Fruit fly (Drosophila melanogaster) whole organism, embryonic: ENCODE results near the gene CG18765.

Experiments
- ATbp ChIP-seq: fragments of 200-800 bp; sonication (Bioruptor generic); optimal IDR thresholded peaks from 2 replicates; lab custom pipeline; 2017; ENCODE audit warnings: missing biosample characterization, mild to moderate bottlenecking, missing genetic modification characterization, missing genetic modification reagents
- Atf-2 ChIP-seq: fragments of 200-800 bp; sonication (Bioruptor generic); optimal IDR thresholded peaks from 2 replicates; lab custom pipeline; 2016; ENCODE audit warnings: missing biosample characterization, missing genetic modification characterization
- Atf3 ChIP-seq: fragments of 200-800 bp; sonication (Bioruptor generic); optimal IDR thresholded peaks from 3 replicates; lab custom pipeline; 2016; ENCODE audit warnings: missing biosample characterization, missing genetic modification characterization
- CG1024 ChIP-seq: fragments of 200-800 bp; sonication (Bioruptor generic); IDR thresholded peaks from 2 replicates; pipeline ENCODE4 v1.3.6; 2022; ENCODE audit warnings: missing biosample characterization, missing genetic modification characterization
- CG1792 ChIP-seq: fragments of 200-800 bp; sonication (Bioruptor generic); optimal IDR thresholded peaks from 2 replicates; lab custom pipeline; 2016; ENCODE audit warnings: missing biosample characterization, missing genetic modification characterization
- CG1832 ChIP-seq: fragments of 200-800 bp; sonication (Bioruptor generic); optimal IDR thresholded peaks from 2 replicates; lab custom pipeline; 2017; ENCODE audit warnings: missing biosample characterization, mild to moderate bottlenecking, missing genetic modification characterization, inconsistent platforms
- CG2199 ChIP-seq: fragments of 200-800 bp; sonication (Bioruptor generic); IDR thresholded peaks from 3 replicates; pipeline ENCODE4 v1.3.6; 2022; ENCODE audit warnings: missing biosample characterization, missing genetic modification characterization
- CG3163 ChIP-seq: fragments of 200-800 bp; sonication (Bioruptor generic); optimal IDR thresholded peaks from 3 replicates; lab custom pipeline; 2016; ENCODE audit warnings: missing biosample characterization, missing genetic modification characterization
- CG34224 ChIP-seq: fragments of 200-800 bp; sonication (Bioruptor generic); IDR thresholded peaks from 3 replicates; pipeline ENCODE4 v1.3.6; 2022; ENCODE audit warnings: missing biosample characterization, missing genetic modification characterization; ENCODE audit not compliant: partially characterized antibody
- CG34422 ChIP-seq: fragments of 200-800 bp; sonication (Bioruptor generic); IDR thresholded peaks from 3 replicates; pipeline ENCODE4 v1.3.6; 2022; ENCODE audit warnings: missing biosample characterization, missing genetic modification characterization
- CG3847 ChIP-seq: fragments of 200-800 bp; sonication (Bioruptor generic); IDR thresholded peaks from 2 replicates; pipeline ENCODE4 v1.3.6; 2022; ENCODE audit warnings: missing biosample characterization, missing genetic modification characterization
- CG5953 ChIP-seq: fragments of 200-800 bp; sonication (Bioruptor generic); IDR thresholded peaks from 2 replicates; pipeline ENCODE4 v1.3.6; 2022; ENCODE audit warnings: missing biosample characterization, missing genetic modification characterization
- CG6791 ChIP-seq: fragments of 200-800 bp; sonication (Bioruptor generic); IDR thresholded peaks from 3 replicates; pipeline ENCODE4 v1.3.6; 2022; ENCODE audit warnings: missing biosample characterization, missing genetic modification characterization; ENCODE audit not compliant: partially characterized antibody
- CG6813 ChIP-seq: fragments of 200-800 bp; sonication (Bioruptor generic); optimal IDR thresholded peaks from 2 replicates; lab custom pipeline; 2017; ENCODE audit warnings: missing biosample characterization, missing genetic modification characterization, mild to moderate bottlenecking, moderate library complexity, missing genetic modification reagents
- CG8478 ChIP-seq: fragments of >200 bp; optimal IDR thresholded peaks from 2 replicates; lab custom pipeline; 2018
- CG9932 ChIP-seq: fragments of 200-800 bp; sonication (Bioruptor generic); IDR thresholded peaks from 2 replicates; pipeline ENCODE4 v1.3.6; 2022; ENCODE audit warnings: missing biosample characterization, missing genetic modification characterization
- D ChIP-seq, 2 experiments: fragments of 200-800 bp in 1 of 2; fragments of >200 bp in 1 of 2; sonication (Bioruptor generic) in 1 of 2; optimal IDR thresholded peaks; 2 replicates in 1 of 2; 3 replicates in 1 of 2; lab custom pipeline; 2017; ENCODE audit warnings: mild to moderate bottlenecking in 1 of 2, missing biosample characterization in 1 of 2, missing genetic modification characterization in 1 of 2, missing genetic modification reagents in 1 of 2
- Drgx ChIP-seq: fragments of 200-800 bp; sonication (Bioruptor generic); IDR thresholded peaks from 2 replicates; pipeline ENCODE4 v1.3.6; 2022; ENCODE audit warnings: missing biosample characterization, missing genetic modification characterization
- H2.0 ChIP-seq: fragments of 200-800 bp; sonication (Bioruptor generic); IDR thresholded peaks from 2 replicates; pipeline ENCODE4 v1.3.6; 2022; ENCODE audit warnings: missing biosample characterization, missing genetic modification characterization
- HHEX ChIP-seq: fragments of 200-800 bp; sonication (Bioruptor generic); optimal IDR thresholded peaks from 3 replicates; lab custom pipeline; 2017; ENCODE audit warnings: missing biosample characterization, mild to moderate bottlenecking, missing genetic modification characterization, missing genetic modification reagents
- Hmr ChIP-seq: fragments of 200-800 bp; sonication (Bioruptor generic); optimal IDR thresholded peaks from 3 replicates; lab custom pipeline; 2017; ENCODE audit warnings: mild to moderate bottlenecking, missing biosample characterization, missing genetic modification reagents, missing genetic modification characterization
- Med ChIP-seq: fragments of 200-800 bp; sonication (Bioruptor generic); peaks from one replicate; lab custom pipeline; 2016; ENCODE audit warnings: missing biosample characterization, missing genetic modification characterization, mild to moderate bottlenecking, inconsistent platforms, moderate library complexity
- Opbp ChIP-seq: fragments of 200-800 bp; sonication (Bioruptor generic); IDR thresholded peaks from 3 replicates; pipeline ENCODE4 v1.3.6; 2022; ENCODE audit warnings: missing biosample characterization, missing genetic modification characterization; ENCODE audit not compliant: partially characterized antibody
- Pdp1 ChIP-seq, 2 experiments: fragments of 200-800 bp; sonication (Bioruptor generic); optimal IDR thresholded peaks; 3 replicates each; lab custom pipeline; 2016; ENCODE audit warnings: missing biosample characterization in 2 of 2, missing genetic modification characterization in 2 of 2, mild to moderate bottlenecking in 1 of 2, moderate library complexity in 1 of 2
- Side ChIP-seq: fragments of 200-800 bp; sonication (Bioruptor generic); optimal IDR thresholded peaks from 2 replicates; lab custom pipeline; 2016; ENCODE audit warnings: missing biosample characterization, missing genetic modification characterization
- Sry-δ ChIP-seq: fragments of 200-800 bp; sonication (Bioruptor generic); optimal IDR thresholded peaks from 2 replicates; lab custom pipeline; 2016; ENCODE audit warnings: missing biosample characterization, missing genetic modification characterization
- Ssrp ChIP-seq: fragments of 200-800 bp; sonication (Bioruptor generic); optimal IDR thresholded peaks from 2 replicates; lab custom pipeline; 2018; ENCODE audit warnings: missing biosample characterization, mild to moderate bottlenecking, missing genetic modification characterization, moderate library complexity
- Trl ChIP-seq, 3 experiments: fragments of >200 bp in 2 of 3; fragments of 200-800 bp in 1 of 3; sonication (Bioruptor generic) in 1 of 3; optimal IDR thresholded peaks; 2 replicates in 1 of 3; 3 replicates in 2 of 3; lab custom pipeline; 2016 to 2017; ENCODE audit warnings: missing biosample characterization in 1 of 3, missing genetic modification characterization in 1 of 3
- ara ChIP-seq: fragments of 200-800 bp; sonication (Bioruptor generic); IDR thresholded peaks from 2 replicates; pipeline ENCODE4 v1.3.6; 2022; ENCODE audit warnings: missing biosample characterization, missing genetic modification characterization
- ase ChIP-seq: fragments of 200-800 bp; sonication (Bioruptor generic); IDR thresholded peaks from 3 replicates; pipeline ENCODE4 v1.3.6; 2022; ENCODE audit warnings: missing biosample characterization, missing genetic modification characterization
- ash1 ChIP-seq: fragments of 200-800 bp; sonication (Bioruptor generic); optimal IDR thresholded peaks from 2 replicates; lab custom pipeline; 2018; ENCODE audit warnings: missing biosample characterization, mild to moderate bottlenecking, missing genetic modification characterization
- bab2 ChIP-seq: fragments of 200-800 bp; sonication (Bioruptor generic); optimal IDR thresholded peaks from 2 replicates; lab custom pipeline; 2016; ENCODE audit warnings: missing biosample characterization, missing genetic modification characterization
- bsh ChIP-seq, 2 experiments: fragments of 200-800 bp; sonication (Bioruptor generic); optimal IDR thresholded peaks; 2 replicates each; lab custom pipeline; 2017 to 2018; ENCODE audit warnings: mild to moderate bottlenecking in 2 of 2, missing biosample characterization in 2 of 2, missing genetic modification characterization in 2 of 2, moderate library complexity in 1 of 2
- chinmo ChIP-seq: fragments of 200-800 bp; sonication (Bioruptor generic); IDR thresholded peaks from 4 replicates; pipeline ENCODE4 v1.3.6; 2022; ENCODE audit warnings: missing biosample characterization, missing genetic modification characterization; ENCODE audit not compliant: partially characterized antibody
- disco-r ChIP-seq: fragments of 200-800 bp; sonication (Bioruptor generic); optimal IDR thresholded peaks from 2 replicates; lab custom pipeline; 2016; ENCODE audit warnings: missing biosample characterization, missing genetic modification characterization
- gsb-n ChIP-seq: fragments of 200-800 bp; sonication (Bioruptor generic); optimal IDR thresholded peaks from 3 replicates; lab custom pipeline; 2018; ENCODE audit warnings: missing biosample characterization, mild to moderate bottlenecking, missing genetic modification characterization
- hbn ChIP-seq: fragments of 200-800 bp; sonication (Bioruptor generic); IDR thresholded peaks from 2 replicates; pipeline ENCODE4 v1.3.6; 2022; ENCODE audit warnings: missing biosample characterization, missing genetic modification characterization; ENCODE audit not compliant: partially characterized antibody
- lov ChIP-seq, 2 experiments: fragments of 200-800 bp in 1 of 2; fragments of >200 bp in 1 of 2; sonication (Bioruptor generic) in 1 of 2; IDR thresholded peaks in 1 of 2; optimal IDR thresholded peaks in 1 of 2; 2 replicates in 1 of 2; 3 replicates in 1 of 2; pipeline versions ENCODE4 v1.3.6 to Lab custom; 2017 to 2022; ENCODE audit warnings: missing biosample characterization in 1 of 2, missing genetic modification characterization in 1 of 2
- nom ChIP-seq: fragments of 200-800 bp; sonication (Bioruptor generic); optimal IDR thresholded peaks from 2 replicates; lab custom pipeline; 2017; ENCODE audit warnings: missing biosample characterization, missing genetic modification characterization, mild to moderate bottlenecking, moderate library complexity, missing genetic modification reagents
- otp ChIP-seq: fragments of 200-800 bp; sonication (Bioruptor generic); IDR thresholded peaks from 3 replicates; pipeline ENCODE4, ENCODE4 v1.3.6; 2022; ENCODE audit warnings: missing biosample characterization, missing genetic modification characterization
- seq ChIP-seq: fragments of 200-800 bp; sonication (Bioruptor generic); IDR thresholded peaks from 2 replicates; pipeline ENCODE4 v1.3.6; 2022; ENCODE audit warnings: missing biosample characterization, missing genetic modification characterization
- shn ChIP-seq: fragments of 200-800 bp; sonication (Bioruptor generic); optimal IDR thresholded peaks from 3 replicates; lab custom pipeline; 2016; ENCODE audit warnings: missing biosample characterization, missing genetic modification characterization
- slbo ChIP-seq: fragments of 200-800 bp; sonication (Bioruptor generic); IDR thresholded peaks from 2 replicates; pipeline ENCODE4 v1.3.6; 2022; ENCODE audit warnings: missing biosample characterization, missing genetic modification characterization
- sqz ChIP-seq: fragments of 200-800 bp; sonication (Bioruptor generic); optimal IDR thresholded peaks from 3 replicates; lab custom pipeline; 2018; ENCODE audit warnings: missing biosample characterization, mild to moderate bottlenecking, missing genetic modification characterization

Gene CG18765

dm6 chr3R:11648356-11649355 is 42.9 kb downstream of the CG18765 start (continued):
- peak; percentile 57 for TF ChIP-seq CG1832
- peak; percentile 25 for TF ChIP-seq ash1 (GFP tag; lab: Kevin White, UChicago)
- TF ChIP-seq Drgx (GFP tag; lab: Robert Waterston, UW): peak; percentile 30; the same call in 1 of the 2 replicates
- TF ChIP-seq D (optimal IDR thresholded peaks at IDR 0.05; lab: Kevin White, UChicago): no peak
- no peak for TF ChIP-seq D (GFP tag; optimal IDR thresholded peaks at IDR 0.05; lab: Kevin White, UChicago)
- TF ChIP-seq HHEX (GFP tag; lab: Kevin White, UChicago): peak; percentile 18
- TF ChIP-seq Pdp1 (GFP tag; optimal IDR thresholded peaks at IDR 0.05; lab: Kevin White, UChicago): peak in 1 of 2 experiments; percentile 25
- peak; percentile 14; the same call in 1 of the 3 replicates for TF ChIP-seq CG34224
- no peak for TF ChIP-seq gsb-n (tag; lab: Kevin White, UChicago)
- TF ChIP-seq Hmr (GFP tag; lab: Kevin White, UChicago): peak; percentile 21
- TF ChIP-seq Atf3 (GFP tag; lab: Kevin White, UChicago): peak; percentile 47
- TF ChIP-seq slbo (GFP tag; lab: Robert Waterston, UW): 0 out of 2 replicates have a peak, but pooled peaks have one; percentile 31
- TF ChIP-seq CG9932 (GFP tag; lab: Robert Waterston, UW): 0 out of 2 replicates have a peak, but pooled peaks have one; percentile 22
- TF ChIP-seq, all 482 proteins: peak for 42

dm6 chr3R:11646826-11647225 is 44.8 kb downstream of the CG18765 start:
- TF ChIP-seq Trl (optimal IDR thresholded peaks at IDR 0.05; lab: Kevin White, UChicago) (peak in 1 of 2 experiments; percentile 34), Trl (GFP tag; optimal IDR thresholded peaks at IDR 0.05; lab: Kevin White, UChicago) (no peak), lov (optimal IDR thresholded peaks at IDR 0.05; lab: Kevin White, UChicago) (no peak), lov (GFP tag; IDR thresholded peaks at IDR 0.05; lab: Robert Waterston, UW) (no peak), Atf-2 (GFP tag; lab: Kevin White, UChicago) (no peak), Drgx (GFP tag; lab: Robert Waterston, UW) (0 out of 2 replicates have a peak, but pooled peaks have one; percentile 23), CG8478 (lab: Kevin White, UChicago) (no peak), CG6791 (no peak), CG34422 (GFP tag; lab: Robert Waterston, UW) (peak; percentile 51; the same call in 1 of the 3 replicates), Med (GFP tag; lab: Kevin White, UChicago) (peak; percentile 49), chinmo (GFP tag; lab: Robert Waterston, UW) (0 out of 4 replicates have a peak, but pooled peaks have one; percentile 74), bsh (GFP tag; optimal IDR thresholded peaks at IDR 0.05; lab: Kevin White, UChicago) (peak in 1 of 2 experiments; percentile 73), hbn (0 out of 2 replicates have a peak, but pooled peaks have one; percentile 31), ase (no peak), seq (no peak), sqz (GFP tag; lab: Kevin White, UChicago) (peak; percentile 62), ara (GFP tag; lab: Robert Waterston, UW) (no peak), otp (0 out of 3 replicates have a peak, but pooled peaks have one; percentile 4), CG3847 (GFP tag; lab: Robert Waterston, UW) (no peak), disco-r (no peak), CG2199 (0 out of 3 replicates have a peak, but pooled peaks have one; percentile 42), CG1024 (GFP tag; lab: Robert Waterston, UW) (no peak), Side (no peak), Ssrp (tag; lab: Kevin White, UChicago) (no peak), CG3163 (GFP tag; lab: Kevin White, UChicago) (peak; percentile 71), CG5953 (no peak), ATbp (GFP tag; lab: Kevin White, UChicago) (peak; percentile 2), H2.0 (GFP tag; lab: Robert Waterston, UW) (no peak), Sry-δ (no peak), nom (GFP tag; lab: Kevin White, UChicago) (peak; percentile 98), CG6813 (GFP tag; lab: Kevin White, UChicago) (no peak), shn (GFP tag; lab: Kevin White, UChicago) (no peak), CG1792 (GFP tag; lab: Kevin White, UChicago) (no peak), Opbp (no peak), Atf3 (GFP tag; lab: Kevin White, UChicago) (no peak), bab2 (no peak)
